Fruit fly (Drosophila melanogaster) whole organism, embryonic: ENCODE measurements around the gene CG5171.
A peak's percentile ranks its signal among the peaks of the same experiment; 100 is the strongest.

ENCODE experiments used
- Atf3 ChIP-seq: fragments of 200-800 bp; sonication (Bioruptor generic); optimal IDR thresholded peaks from 3 replicates; lab custom pipeline; 2016; ENCODE audit warnings: missing biosample characterization, missing genetic modification characterization
- CG11504 ChIP-seq: fragments of 200-800 bp; sonication (Bioruptor generic); optimal IDR thresholded peaks from 3 replicates; lab custom pipeline; 2019; ENCODE audit warnings: missing biosample characterization, mild to moderate bottlenecking, missing genetic modification characterization, moderate library complexity
- CG12769 ChIP-seq: fragments of 200-800 bp; sonication (Bioruptor generic); optimal IDR thresholded peaks from 2 replicates; lab custom pipeline; 2019; ENCODE audit warnings: missing biosample characterization, mild to moderate bottlenecking, missing genetic modification characterization, moderate library complexity
- CG16779 ChIP-seq: fragments of 200-800 bp; sonication (Bioruptor generic); IDR thresholded peaks from 2 replicates; pipeline ENCODE4 v1.3.6; 2022; ENCODE audit warnings: missing biosample characterization, missing genetic modification characterization
- CG17328 ChIP-seq: fragments of 200-800 bp; sonication (Bioruptor generic); IDR thresholded peaks from 2 replicates; pipeline ENCODE4 v1.3.6; 2022; ENCODE audit warnings: missing biosample characterization, missing genetic modification characterization
- CG18262 ChIP-seq: fragments of 200-800 bp; optimal IDR thresholded peaks from 3 replicates; lab custom pipeline; 2019; ENCODE audit warnings: missing biosample characterization, mild to moderate bottlenecking, missing genetic modification characterization, moderate library complexity
- CG2120 ChIP-seq: fragments of 200-800 bp; sonication (Bioruptor generic); optimal IDR thresholded peaks from 3 replicates; lab custom pipeline; 2016; ENCODE audit warnings: missing biosample characterization, missing genetic modification characterization
- CG30431 ChIP-seq: fragments of 200-800 bp; sonication (Bioruptor generic); optimal IDR thresholded peaks from 2 replicates; lab custom pipeline; 2017; ENCODE audit warnings: missing biosample characterization, missing genetic modification characterization
- CG3726 ChIP-seq: fragments of 200-800 bp; sonication (Bioruptor generic); IDR thresholded peaks from 3 replicates; pipeline ENCODE4, ENCODE4 v1.3.6; 2022; ENCODE audit warnings: missing biosample characterization, missing genetic modification characterization
- CG4360 ChIP-seq: fragments of 200-800 bp; sonication (Bioruptor generic); IDR thresholded peaks from 2 replicates; pipeline ENCODE4 v1.3.6; 2022; ENCODE audit warnings: missing biosample characterization, missing genetic modification characterization
- CG9932 ChIP-seq: fragments of 200-800 bp; sonication (Bioruptor generic); IDR thresholded peaks from 2 replicates; pipeline ENCODE4 v1.3.6; 2022; ENCODE audit warnings: missing biosample characterization, missing genetic modification characterization
- Drgx ChIP-seq: fragments of 200-800 bp; sonication (Bioruptor generic); IDR thresholded peaks from 2 replicates; pipeline ENCODE4 v1.3.6; 2022; ENCODE audit warnings: missing biosample characterization, missing genetic modification characterization
- Ets65A ChIP-seq: fragments of 200-800 bp; sonication (Bioruptor generic); peaks from one replicate; lab custom pipeline; 2016; ENCODE audit warnings: missing biosample characterization, missing genetic modification characterization
- HHEX ChIP-seq: fragments of 200-800 bp; sonication (Bioruptor generic); optimal IDR thresholded peaks from 3 replicates; lab custom pipeline; 2017; ENCODE audit warnings: missing biosample characterization, mild to moderate bottlenecking, missing genetic modification characterization, missing genetic modification reagents
- MBD-R2 ChIP-seq: fragments of 200-800 bp; sonication (Bioruptor generic); IDR thresholded peaks from 2 replicates; pipeline ENCODE4 v1.3.6; 2022; ENCODE audit warnings: missing biosample characterization, missing genetic modification characterization
- Med ChIP-seq: fragments of 200-800 bp; sonication (Bioruptor generic); peaks from one replicate; lab custom pipeline; 2016; ENCODE audit warnings: missing biosample characterization, missing genetic modification characterization, mild to moderate bottlenecking, inconsistent platforms, moderate library complexity
- Poxn ChIP-seq: fragments of 200-800 bp; sonication (Bioruptor generic); IDR thresholded peaks from 2 replicates; pipeline ENCODE4 v1.3.6; 2022; ENCODE audit warnings: missing biosample characterization, missing genetic modification characterization
- Rfx ChIP-seq: fragments of 200-800 bp; sonication (Bioruptor generic); IDR thresholded peaks from 2 replicates; pipeline ENCODE4 v1.3.6; 2022; ENCODE audit warnings: missing biosample characterization, missing genetic modification characterization
- Side ChIP-seq: fragments of 200-800 bp; sonication (Bioruptor generic); optimal IDR thresholded peaks from 2 replicates; lab custom pipeline; 2016; ENCODE audit warnings: missing biosample characterization, missing genetic modification characterization
- Vsx1 ChIP-seq: fragments of 200-800 bp; sonication (Bioruptor generic); optimal IDR thresholded peaks from 2 replicates; lab custom pipeline; 2017; ENCODE audit warnings: missing biosample characterization, mild to moderate bottlenecking, missing genetic modification characterization, missing genetic modification reagents
- amos ChIP-seq: fragments of 200-800 bp; sonication (Bioruptor generic); IDR thresholded peaks from 2 replicates; pipeline ENCODE4 v1.3.6; 2022; ENCODE audit warnings: missing biosample characterization, missing genetic modification characterization; ENCODE audit not compliant: partially characterized antibody
- bigmax ChIP-seq: fragments of 200-800 bp; sonication (Bioruptor generic); optimal IDR thresholded peaks from 2 replicates; lab custom pipeline; 2018; ENCODE audit warnings: missing biosample characterization, mild to moderate bottlenecking, missing genetic modification characterization
- bsh ChIP-seq, 2 experiments: fragments of 200-800 bp; sonication (Bioruptor generic); optimal IDR thresholded peaks; 2 replicates each; lab custom pipeline; 2017 to 2018; ENCODE audit warnings: mild to moderate bottlenecking in 2 of 2, missing biosample characterization in 2 of 2, missing genetic modification characterization in 2 of 2, moderate library complexity in 1 of 2
- chinmo ChIP-seq: fragments of 200-800 bp; sonication (Bioruptor generic); IDR thresholded peaks from 4 replicates; pipeline ENCODE4 v1.3.6; 2022; ENCODE audit warnings: missing biosample characterization, missing genetic modification characterization; ENCODE audit not compliant: partially characterized antibody
- corto ChIP-seq: fragments of 200-800 bp; sonication (Bioruptor generic); optimal IDR thresholded peaks from 2 replicates; lab custom pipeline; 2016; ENCODE audit warnings: missing biosample characterization, mild to moderate bottlenecking, missing genetic modification characterization, moderate library complexity
- crc ChIP-seq: fragments of 200-800 bp; sonication (Bioruptor generic); optimal IDR thresholded peaks from 2 replicates; lab custom pipeline; 2016; ENCODE audit warnings: missing biosample characterization, missing genetic modification characterization
- eve ChIP-seq, 2 experiments: fragments of >200 bp; optimal IDR thresholded peaks; 2 replicates each; lab custom pipeline; 2017; ENCODE audit warnings: missing biosample characterization in 2 of 2, missing genetic modification characterization in 2 of 2
- gem ChIP-seq: fragments of 200-800 bp; sonication (Bioruptor generic); optimal IDR thresholded peaks from 2 replicates; lab custom pipeline; 2019; ENCODE audit warnings: missing biosample characterization, mild to moderate bottlenecking, missing genetic modification characterization, moderate library complexity
- gro ChIP-seq: fragments of 200-800 bp; sonication (Bioruptor generic); optimal IDR thresholded peaks from 2 replicates; lab custom pipeline; 2016; ENCODE audit warnings: missing biosample characterization, missing genetic modification characterization
- lola ChIP-seq, 3 experiments: fragments of >200 bp in 2 of 3; fragments of 200-800 bp in 1 of 3; sonication (Bioruptor generic) in 1 of 3; optimal IDR thresholded peaks; 2 replicates each; lab custom pipeline; 2017 to 2019; ENCODE audit warnings: missing biosample characterization in 3 of 3, missing genetic modification characterization in 3 of 3, mild to moderate bottlenecking in 1 of 3, moderate library complexity in 1 of 3
- mam ChIP-seq: fragments of 200-800 bp; sonication (Bioruptor generic); optimal IDR thresholded peaks from 3 replicates; lab custom pipeline; 2016; ENCODE audit warnings: missing biosample characterization, missing genetic modification characterization
- row ChIP-seq: fragments of 200-800 bp; sonication (Bioruptor generic); IDR thresholded peaks from 3 replicates; pipeline ENCODE4 v1.3.6; 2022; ENCODE audit warnings: missing biosample characterization, missing genetic modification characterization
- sd ChIP-seq: fragments of 200-800 bp; sonication (Bioruptor generic); optimal IDR thresholded peaks from 3 replicates; lab custom pipeline; 2018; ENCODE audit warnings: missing biosample characterization, mild to moderate bottlenecking, missing genetic modification characterization, moderate library complexity
- ttk ChIP-seq: fragments of 200-800 bp; sonication (Bioruptor generic); IDR thresholded peaks from 2 replicates; pipeline ENCODE4 v2.1.2; 2022; ENCODE audit warnings: missing biosample characterization, missing genetic modification characterization
- vvl ChIP-seq: fragments of 200-800 bp; sonication (Bioruptor generic); IDR thresholded peaks from 2 replicates; pipeline ENCODE4 v1.3.6; 2022; ENCODE audit warnings: missing biosample characterization, missing genetic modification characterization
- wdn ChIP-seq: fragments of 200-800 bp; sonication (Bioruptor generic); IDR thresholded peaks from 2 replicates; pipeline ENCODE4 v1.3.6; 2022; ENCODE audit warnings: missing biosample characterization, missing genetic modification characterization

Gene CG5171

dm6 chr2L:7423333-7423895 is 22.3 kb downstream of the CG5171 start (continued):
- TF ChIP-seq Atf3 (GFP tag; lab: Kevin White, UChicago) (no peak), CG18262 (tag; lab: Kevin White, UChicago) (no peak), CG30431 (GFP tag; lab: Kevin White, UChicago) (peak; percentile 23), vvl (peak; percentile 29), amos (0 out of 2 replicates have a peak, but pooled peaks have one; percentile 15), Rfx (GFP tag; lab: Robert Waterston, UW) (peak; percentile 65), crc (GFP tag; lab: Kevin White, UChicago) (no peak), Side (peak; percentile 4), gem (tag; lab: Kevin White, UChicago) (peak; percentile 32), CG12769 (tag; lab: Kevin White, UChicago) (peak; percentile 50)

dm6 chr2L:7424282-7424905 is 23.3 kb downstream of the CG5171 start:
- TF ChIP-seq ttk (GFP tag; lab: Robert Waterston, UW): 0 out of 2 replicates have a peak, but pooled peaks have one; percentile 22
- peak in 1 of 2 experiments; percentile 19 for TF ChIP-seq eve (GFP tag; optimal IDR thresholded peaks at IDR 0.05; lab: Kevin White, UChicago)
- peak in 1 of 2 experiments; percentile 33 for TF ChIP-seq bsh (GFP tag; optimal IDR thresholded peaks at IDR 0.05; lab: Kevin White, UChicago)
- TF ChIP-seq CG17328: no peak
- TF ChIP-seq Poxn (GFP tag; lab: Robert Waterston, UW): no peak
- no peak for TF ChIP-seq Vsx1
- TF ChIP-seq mam (GFP tag; lab: Kevin White, UChicago): no peak
- no peak for TF ChIP-seq lola (GFP tag; optimal IDR thresholded peaks at IDR 0.05; lab: Kevin White, UChicago)
- peak; percentile 19; the same call in 1 of the 3 replicates for TF ChIP-seq row (GFP tag; lab: Robert Waterston, UW)
- TF ChIP-seq MBD-R2 (GFP tag; lab: Robert Waterston, UW): 0 out of 2 replicates have a peak, but pooled peaks have one; percentile 13
- TF ChIP-seq Med (GFP tag; lab: Kevin White, UChicago): peak; percentile 74
- TF ChIP-seq chinmo (GFP tag; lab: Robert Waterston, UW): 0 out of 4 replicates have a peak, but pooled peaks have one; percentile 29
- TF ChIP-seq Ets65A (GFP tag; lab: Kevin White, UChicago): peak; percentile 52
- no peak for TF ChIP-seq CG3726 (GFP tag; lab: Robert Waterston, UW)
- no peak for TF ChIP-seq wdn (GFP tag; lab: Robert Waterston, UW)
- 0 out of 2 replicates have a peak, but pooled peaks have one; percentile 12 for TF ChIP-seq CG4360 (GFP tag; lab: Robert Waterston, UW)
- TF ChIP-seq CG9932: no peak
- TF ChIP-seq gro: no peak
- peak; percentile 52; the same call in 1 of the 2 replicates for TF ChIP-seq Drgx
- peak; percentile 30 for TF ChIP-seq CG2120
- TF ChIP-seq CG11504: peak; percentile 5
- TF ChIP-seq bigmax: peak; percentile 93
- peak; percentile 7 for TF ChIP-seq gem (tag; lab: Kevin White, UChicago)
- TF ChIP-seq HHEX: peak; percentile 28
- TF ChIP-seq corto (GFP tag; lab: Kevin White, UChicago): peak; percentile 7
- TF ChIP-seq sd (tag; lab: Kevin White, UChicago): peak; percentile 47
- TF ChIP-seq CG16779: no peak
